Worm (Caenorhabditis elegans) whole organism, L4/young adult: ENCODE measurements around the gene Y48E1B.17.

ENCODE experiments used
- W03F9.2 ChIP-seq: fragments of 150-350 bp; optimal IDR thresholded peaks from 2 replicates; lab custom pipeline; 2014; ENCODE audit warnings: missing biosample characterization, missing genetic modification characterization
- dao-5 ChIP-seq: sonication (generic microtip); optimal IDR thresholded peaks from 2 replicates; lab custom pipeline; 2016; ENCODE audit warnings: missing genotype, missing genetic modification characterization, moderate library complexity, missing compliant biosample characterization
- him-1 ChIP-seq: sonication (generic microtip); optimal IDR thresholded peaks from 2 replicates; lab custom pipeline; 2016; ENCODE audit warnings: missing genotype, missing genetic modification reagents, missing genetic modification characterization, missing compliant biosample characterization

ce11 chrII:13585655-13586170 is 44.8 kb upstream of the Y48E1B.17 start, which contains the start of gene Y48E1B.8:
- TF ChIP-seq him-1 (tag; lab: Kevin White, UChicago) (no peak), dao-5 (no peak), W03F9.2 (tag; lab: Kevin White, UChicago) (no peak)
